Worm (Caenorhabditis elegans): ENCODE data around the gene baf-1.

The baf-1 gene

ce11 chrIII:9457192-9458103 lies 9.8 kb upstream of the baf-1 start:
- TF ChIP-seq tra-4 (tag; optimal IDR thresholded peaks at IDR 0.05) (no peak), F13C5.2 (tag; optimal IDR thresholded peaks at IDR 0.05) (no peak), B0310.2 (tag; optimal IDR thresholded peaks at IDR 0.05) (no peak), ets-7 (tag; optimal IDR thresholded peaks at IDR 0.05) (no peak), hnd-1 (tag; optimal IDR thresholded peaks at IDR 0.05) (no peak), tbx-37 (GFP tag; conservative IDR thresholded peaks at IDR 0.05) (no peak), ama-1 (optimal IDR thresholded peaks at IDR 0.05) (no peak), ceh-13 (GFP tag; optimal IDR thresholded peaks at IDR 0.05) (no peak), hmbx-1 (tag; optimal IDR thresholded peaks at IDR 0.05) (no peak), sea-1 (GFP tag; conservative IDR thresholded peaks at IDR 0.05) (no peak), ceh-36 (tag; optimal IDR thresholded peaks at IDR 0.05) (no peak), pes-1 (GFP tag; IDR thresholded peaks at IDR 0.05) (no peak), tbx-11 (GFP tag; IDR thresholded peaks at IDR 0.05) (no peak), aly-1 (tag; optimal IDR thresholded peaks at IDR 0.05) (no peak), hmg-4 (GFP tag; optimal IDR thresholded peaks at IDR 0.05) (no peak), scrt-1 (GFP tag; IDR thresholded peaks at IDR 0.05) (no peak), flt-1 (GFP tag; IDR thresholded peaks at IDR 0.05) (no peak)

ce11 chrIII:9461894-9462784 lies 5.1 kb upstream of the baf-1 start:
- no peak for TF ChIP-seq tbx-11 (GFP tag; IDR thresholded peaks at IDR 0.05)
- no peak for TF ChIP-seq hnd-1 (tag; optimal IDR thresholded peaks at IDR 0.05)
- TF ChIP-seq scrt-1 (GFP tag; IDR thresholded peaks at IDR 0.05), result no peak
- TF ChIP-seq ets-7 (tag; optimal IDR thresholded peaks at IDR 0.05), result no peak
- no peak for TF ChIP-seq sea-1 (GFP tag; conservative IDR thresholded peaks at IDR 0.05)
- no peak for TF ChIP-seq flt-1 (GFP tag; IDR thresholded peaks at IDR 0.05)
- no peak for TF ChIP-seq aly-1 (tag; optimal IDR thresholded peaks at IDR 0.05)

- TF ChIP-seq ama-1 (optimal IDR thresholded peaks at IDR 0.05), result peak; percentile 91
- TF ChIP-seq scrt-1 (GFP tag; IDR thresholded peaks at IDR 0.05), result 0 out of 2 replicates have a peak, but pooled peaks have one; percentile 46
- TF ChIP-seq hnd-1 (tag; optimal IDR thresholded peaks at IDR 0.05), result no peak
These were observed 4.3 kb upstream of the baf-1 start for ce11 chrIII:9462785-9463467.

ce11 chrIII:9465424-9465823 lies 1.8 kb upstream of the baf-1 start, which contains the start of gene B0464.9:
TSS of gene B0464.9 (plus strand) at chrIII:9465767.
- no peak for TF ChIP-seq hmg-4 (GFP tag; optimal IDR thresholded peaks at IDR 0.05)
- peak; percentile 51; the same call in 1 of the 2 replicates for TF ChIP-seq tbx-37 (GFP tag; conservative IDR thresholded peaks at IDR 0.05)
- peak; percentile 69 for TF ChIP-seq pes-1 (GFP tag; IDR thresholded peaks at IDR 0.05)

ce11 chrIII:9465865-9466264 lies 1.4 kb upstream of the baf-1 start, which contains the start of gene B0464.6:
TSS of gene B0464.6 (minus strand) at chrIII:9465965.
- TF ChIP-seq ama-1 (optimal IDR thresholded peaks at IDR 0.05) (no peak), scrt-1 (GFP tag; IDR thresholded peaks at IDR 0.05) (no peak), tbx-37 (GFP tag; conservative IDR thresholded peaks at IDR 0.05) (no peak), B0310.2 (tag; optimal IDR thresholded peaks at IDR 0.05) (no peak), aly-1 (tag; optimal IDR thresholded peaks at IDR 0.05) (no peak), ceh-13 (GFP tag; optimal IDR thresholded peaks at IDR 0.05) (no peak), tra-4 (tag; optimal IDR thresholded peaks at IDR 0.05) (no peak), sea-1 (GFP tag; conservative IDR thresholded peaks at IDR 0.05) (no peak), F13C5.2 (tag; optimal IDR thresholded peaks at IDR 0.05) (no peak)

- no peak for TF ChIP-seq ceh-13 (GFP tag; optimal IDR thresholded peaks at IDR 0.05)
These were observed 593 bp downstream of the baf-1 start, which contains the start of gene tag-342 for ce11 chrIII:9467857-9468256. TSS of gene tag-342 (plus strand) at chrIII:9468157.

- TF ChIP-seq ceh-13 (GFP tag; optimal IDR thresholded peaks at IDR 0.05) (no peak), ets-7 (tag; optimal IDR thresholded peaks at IDR 0.05) (no peak), F13C5.2 (tag; optimal IDR thresholded peaks at IDR 0.05) (no peak)
These were observed 4.7 kb downstream of the baf-1 start for ce11 chrIII:9471996-9472395.

ce11 chrIII:9472464-9472863 lies 5.2 kb downstream of the baf-1 start:
- TF ChIP-seq hmbx-1 (tag; optimal IDR thresholded peaks at IDR 0.05), result no peak
- TF ChIP-seq F13C5.2 (tag; optimal IDR thresholded peaks at IDR 0.05), result no peak
- no peak for TF ChIP-seq ceh-36 (tag; optimal IDR thresholded peaks at IDR 0.05)
- TF ChIP-seq B0310.2 (tag; optimal IDR thresholded peaks at IDR 0.05), result no peak
- no peak for TF ChIP-seq tbx-11 (GFP tag; IDR thresholded peaks at IDR 0.05)
- no peak for TF ChIP-seq tra-4 (tag; optimal IDR thresholded peaks at IDR 0.05)
- TF ChIP-seq ceh-13 (GFP tag; optimal IDR thresholded peaks at IDR 0.05), result no peak
- no peak for TF ChIP-seq tbx-37 (GFP tag; conservative IDR thresholded peaks at IDR 0.05)
- TF ChIP-seq aly-1 (tag; optimal IDR thresholded peaks at IDR 0.05), result no peak
- no peak for TF ChIP-seq hnd-1 (tag; optimal IDR thresholded peaks at IDR 0.05)
- no peak for TF ChIP-seq ets-7 (tag; optimal IDR thresholded peaks at IDR 0.05)
- no peak for TF ChIP-seq flt-1 (GFP tag; IDR thresholded peaks at IDR 0.05)
- no peak for TF ChIP-seq scrt-1 (GFP tag; IDR thresholded peaks at IDR 0.05)

Data from whole organism, early embryonic.